Fruit fly (Drosophila melanogaster): ENCODE data around the gene CG13059.

- TF ChIP-seq insv (optimal IDR thresholded peaks at IDR 0.05) (no peak), h (optimal IDR thresholded peaks at IDR 0.05) (no peak), psq (optimal IDR thresholded peaks at IDR 0.05) (no peak), ttk (optimal IDR thresholded peaks at IDR 0.05) (no peak)
These were observed 15.1 kb upstream of the CG13059 start, which contains the start of gene CG13042 for dm6 chr3L:16308380-16308779.

Measured in Kc167 (cell line).